Fruit fly (Drosophila melanogaster): ENCODE results near the gene Rbp.

The Rbp gene

dm6 chr3R:15431142-15431541, 56.7 kb downstream of the Rbp start:
- no peak for TF ChIP-seq noc (tag; optimal IDR thresholded peaks at IDR 0.05)

dm6 chr3R:15433340-15433945, 59.0 kb downstream of the Rbp start:
- TF ChIP-seq noc (tag; optimal IDR thresholded peaks at IDR 0.05): no peak

dm6 chr3R:15434676-15435075, 60.2 kb downstream of the Rbp start, which contains the start of gene CG6118:
Gene CG6118, minus strand, starts transcription at chr3R:15434738.
- no peak for TF ChIP-seq noc (tag; optimal IDR thresholded peaks at IDR 0.05)

DNA sequence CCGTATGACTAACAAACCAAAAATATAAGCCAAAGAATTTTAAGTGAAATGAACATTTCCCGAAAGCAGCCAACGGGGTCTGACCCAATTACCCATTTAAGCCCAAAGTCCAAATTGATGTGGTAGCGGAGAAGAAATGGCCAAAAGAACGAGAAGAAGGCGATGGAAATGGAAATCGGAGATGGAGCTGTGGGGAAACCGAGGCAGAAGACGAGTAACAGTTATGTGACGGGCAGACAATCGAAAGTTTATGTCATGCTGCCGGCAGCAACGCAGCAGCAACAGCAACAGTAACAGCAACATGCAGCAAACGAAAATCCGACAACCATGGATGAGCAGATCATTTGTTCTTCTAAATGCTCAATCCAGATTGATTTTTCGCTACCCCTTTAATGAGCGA, 62.4 kb downstream of the Rbp start:
- no peak for TF ChIP-seq noc (tag; optimal IDR thresholded peaks at IDR 0.05)

dm6 chr3R:15437458-15438414, 63.3 kb downstream of the Rbp start:
- no peak for TF ChIP-seq noc (tag; optimal IDR thresholded peaks at IDR 0.05)

- no peak for TF ChIP-seq noc (tag; optimal IDR thresholded peaks at IDR 0.05)
Measured at dm6 chr3R:15439669-15440068, 65.2 kb downstream of the Rbp start, which contains the start of gene Act88F. Gene Act88F, plus strand, starts transcription at chr3R:15439969.

DNA sequence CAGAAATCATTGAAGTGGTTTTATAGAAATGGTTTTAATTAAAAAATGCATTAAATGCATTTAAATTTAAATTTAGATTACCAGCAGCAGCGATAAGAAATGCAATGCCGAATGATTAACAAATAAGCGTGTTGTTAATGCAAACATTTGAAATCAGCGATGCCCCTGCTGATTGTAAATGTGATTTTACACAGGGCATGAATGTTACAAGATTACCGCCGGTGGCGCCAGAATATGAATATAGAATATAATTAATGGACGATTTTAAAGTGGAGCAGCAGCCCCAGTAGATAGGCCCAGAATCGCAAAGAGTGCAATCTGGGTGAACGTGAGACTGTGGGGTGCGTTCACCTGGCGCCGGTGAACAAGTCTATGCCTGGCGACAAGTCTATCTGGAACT, 71.7 kb downstream of the Rbp start:
- no peak for TF ChIP-seq noc (tag; optimal IDR thresholded peaks at IDR 0.05)

DNA sequence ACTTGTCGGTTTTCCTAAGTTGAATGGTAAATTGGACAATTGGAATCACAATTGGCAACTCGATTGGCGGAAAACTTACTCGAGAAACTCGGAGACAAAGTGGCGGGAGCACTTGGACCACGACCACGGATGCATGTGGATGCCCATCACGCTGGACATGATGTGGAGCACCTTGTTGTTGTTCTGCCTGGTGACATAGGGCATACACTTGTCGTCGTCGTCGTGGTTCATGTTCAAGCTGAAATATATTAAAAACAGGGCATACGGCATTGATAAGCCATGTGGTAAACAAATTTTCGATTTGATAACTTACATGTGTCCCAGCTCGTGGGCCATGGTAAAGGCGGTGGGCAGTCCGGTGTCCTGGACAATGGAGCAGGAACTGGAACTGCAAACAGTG, 73.4 kb downstream of the Rbp start:
- TF ChIP-seq noc (tag; optimal IDR thresholded peaks at IDR 0.05): no peak

DNA sequence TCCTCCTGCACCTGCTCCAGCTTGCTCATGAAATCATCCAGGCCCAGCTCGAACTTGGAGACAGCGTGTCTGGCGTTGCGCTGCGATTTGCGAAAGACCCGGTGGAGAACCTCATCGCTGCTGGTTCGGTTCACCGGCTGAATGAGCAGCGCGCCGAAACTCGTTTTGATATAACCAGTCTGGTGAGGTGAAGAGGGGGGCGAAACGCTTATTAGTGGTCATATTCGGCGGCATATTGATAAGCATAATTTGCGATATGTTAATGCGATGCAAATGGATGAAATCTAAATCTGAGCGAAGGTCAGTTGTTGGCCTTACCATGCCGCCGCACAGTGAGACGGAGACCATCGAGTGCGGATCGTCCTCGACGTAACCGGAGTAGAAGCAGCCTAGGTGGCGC, 74.2 kb downstream of the Rbp start:
- TF ChIP-seq noc (tag; optimal IDR thresholded peaks at IDR 0.05): no peak

DNA sequence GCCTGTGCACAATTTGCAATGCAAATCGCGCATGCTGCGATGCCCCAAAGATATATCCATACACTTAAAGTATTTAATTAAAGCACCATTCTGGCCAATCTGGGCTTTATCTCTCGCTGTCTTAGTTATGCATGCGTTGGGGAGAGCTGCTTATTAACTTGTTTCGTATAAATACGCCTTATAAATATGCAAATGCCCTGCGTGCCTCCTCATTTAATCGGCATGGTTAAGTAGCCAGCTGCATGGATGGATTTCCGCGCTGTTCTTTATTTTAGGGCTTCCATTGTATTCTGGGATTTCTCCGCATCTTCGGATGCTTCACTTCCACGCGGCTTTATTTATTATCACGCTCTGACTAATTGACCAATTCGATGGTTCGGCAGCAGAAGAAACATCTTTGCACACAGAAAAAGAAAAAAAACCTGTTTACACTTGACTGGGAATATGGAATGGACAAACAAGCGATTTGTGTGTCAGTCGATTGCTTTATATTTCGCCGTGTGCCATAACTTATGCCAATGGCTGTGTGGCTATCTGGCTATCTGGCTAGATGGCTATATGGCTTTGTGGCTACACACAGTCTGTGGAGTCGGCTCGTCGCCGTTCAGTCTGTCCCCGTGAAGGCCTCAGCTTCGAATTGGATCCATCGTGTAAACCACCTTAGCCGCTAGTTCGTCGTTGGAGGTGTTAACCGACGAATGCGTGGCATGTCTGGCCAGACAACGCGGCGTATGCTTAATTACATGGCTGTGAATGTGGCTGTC, 77.1 kb downstream of the Rbp start:
- TF ChIP-seq noc (tag; optimal IDR thresholded peaks at IDR 0.05): peak; percentile 37
